Worm (Caenorhabditis elegans): Measurements from ENCODE around the gene K03A1.4.

Gene K03A1.4

ce11 chrX:7290859-7291628 is 7.5 kb downstream of the K03A1.4 start:
- TF ChIP-seq K02D7.2 (tag; optimal IDR thresholded peaks at IDR 0.05) (no peak), ceh-2 (tag; optimal IDR thresholded peaks at IDR 0.05) (no peak), nhr-11 (tag; optimal IDR thresholded peaks at IDR 0.05) (no peak), pag-3 (tag; optimal IDR thresholded peaks at IDR 0.05; ENCODE audit: borderline replicate concordance) (no peak)

- TF ChIP-seq elt-2 (tag; optimal IDR thresholded peaks at IDR 0.05) = peak; percentile 17
- no peak for TF ChIP-seq pha-4 (tag; optimal IDR thresholded peaks at IDR 0.05)
- TF ChIP-seq lim-6 (tag; optimal IDR thresholded peaks at IDR 0.05) = no peak
- TF ChIP-seq sdc-2 (tag; optimal IDR thresholded peaks at IDR 0.05) = peak; percentile 91
- peak; percentile 25 for TF ChIP-seq ceh-48 (tag; optimal IDR thresholded peaks at IDR 0.05)
Measured at ce11 chrX:7289565-7289964, 9.0 kb downstream of the K03A1.4 start.

ce11 chrX:7284724-7285184 is 13.8 kb downstream of the K03A1.4 start:
- TF ChIP-seq ref-2 (tag; optimal IDR thresholded peaks at IDR 0.05) (no peak), hlh-15 (tag; optimal IDR thresholded peaks at IDR 0.05) (no peak), pag-3 (tag; optimal IDR thresholded peaks at IDR 0.05; ENCODE audit: borderline replicate concordance) (no peak), nfya-1 (tag; optimal IDR thresholded peaks at IDR 0.05) (peak; percentile 29), zip-5 (tag; optimal IDR thresholded peaks at IDR 0.05) (no peak), odd-2 (tag; optimal IDR thresholded peaks at IDR 0.05) (no peak), ceh-48 (tag; optimal IDR thresholded peaks at IDR 0.05) (peak; percentile 35), unc-42 (tag; optimal IDR thresholded peaks at IDR 0.05) (peak; percentile 70), ama-1 (optimal IDR thresholded peaks at IDR 0.05) (no peak), rnt-1 (tag; optimal IDR thresholded peaks at IDR 0.05) (no peak), ceh-9 (tag; optimal IDR thresholded peaks at IDR 0.05) (no peak), tbx-2 (tag; optimal IDR thresholded peaks at IDR 0.05) (peak; percentile 53), ceh-18 (tag; optimal IDR thresholded peaks at IDR 0.05) (peak; percentile 21), unc-55 (GFP tag; optimal IDR thresholded peaks at IDR 0.05) (peak; percentile 16), T23F11.4 (GFP tag; optimal IDR thresholded peaks at IDR 0.05) (no peak), ceh-34 (tag; optimal IDR thresholded peaks at IDR 0.05) (no peak), unc-3 (GFP tag; conservative IDR thresholded peaks at IDR 0.05) (no peak), unc-3 (tag; optimal IDR thresholded peaks at IDR 0.05) (no peak), ceh-31 (tag; optimal IDR thresholded peaks at IDR 0.05) (peak; percentile 77), C08G9.2 (tag; optimal IDR thresholded peaks at IDR 0.05) (no peak)

ce11 chrX:7283136-7283535 is 15.4 kb downstream of the K03A1.4 start:
- TF ChIP-seq pag-3 (tag; optimal IDR thresholded peaks at IDR 0.05; ENCODE audit: borderline replicate concordance) (no peak), C08G9.2 (tag; optimal IDR thresholded peaks at IDR 0.05) (no peak), pax-1 (tag; optimal IDR thresholded peaks at IDR 0.05) (no peak), K02D7.2 (tag; optimal IDR thresholded peaks at IDR 0.05) (no peak), zip-5 (tag; optimal IDR thresholded peaks at IDR 0.05) (no peak), pqm-1 (tag; optimal IDR thresholded peaks at IDR 0.05) (no peak), elt-4 (tag; optimal IDR thresholded peaks at IDR 0.05) (no peak), ceh-14 (tag; optimal IDR thresholded peaks at IDR 0.05) (no peak), fkh-10 (GFP tag; optimal IDR thresholded peaks at IDR 0.05) (no peak), pros-1 (tag; optimal IDR thresholded peaks at IDR 0.05) (no peak), eyg-1 (tag; optimal IDR thresholded peaks at IDR 0.05) (no peak), ceh-45 (GFP tag; IDR thresholded peaks at IDR 0.05) (no peak), tbx-7 (tag; optimal IDR thresholded peaks at IDR 0.05) (no peak), hlh-30 (tag; optimal IDR thresholded peaks at IDR 0.05; ENCODE audit: insufficient read depth) (no peak)

Data from whole organism, late embryonic.